Worm (Caenorhabditis elegans) whole organism, L3 larva: Measurements from ENCODE around the gene T25B9.2.

Experiments used
- daf-12 ChIP-seq: fragments of 150-350 bp; optimal IDR thresholded peaks from 2 replicates; lab custom pipeline; 2014; ENCODE audit warnings: missing biosample characterization, missing genetic modification reagents, missing genetic modification characterization
- pqm-1 ChIP-seq: fragments of 150-350 bp; optimal IDR thresholded peaks from 2 replicates; lab custom pipeline; 2017; ENCODE audit warnings: missing biosample characterization, missing genetic modification characterization, inconsistent platforms
- unc-62 ChIP-seq: fragments of 150-350 bp; sonication (generic microtip); optimal IDR thresholded peaks from 4 replicates; lab custom pipeline; 2014; ENCODE audit warnings: missing biosample characterization, missing genetic modification reagents, missing genetic modification characterization

DNA sequence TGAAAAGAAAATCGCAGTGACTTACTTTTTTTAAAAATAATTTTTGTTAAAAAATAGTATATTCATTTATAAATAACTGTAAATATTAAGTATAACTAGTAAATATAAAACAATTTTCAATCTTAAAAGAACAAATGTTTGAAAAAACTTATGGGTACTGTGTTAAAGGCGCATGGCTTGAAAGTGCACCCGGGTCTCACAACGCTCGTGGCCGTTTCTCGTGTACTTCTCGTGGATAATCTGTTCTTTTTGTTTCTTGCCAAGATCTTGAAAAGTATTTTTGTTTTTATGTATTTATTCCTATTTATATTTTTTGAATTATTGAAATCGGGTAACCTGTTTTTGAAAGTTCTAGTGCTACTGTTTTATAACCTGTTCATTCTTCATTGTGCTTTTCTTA lies 14.4 kb upstream of the T25B9.2 start:
- TF ChIP-seq pqm-1 (tag; lab: Kevin White, UChicago) (no peak), daf-12 (tag; lab: Kevin White, UChicago) (no peak), unc-62 (GFP tag; lab: Kevin White, UChicago) (no peak)
